Worm (Caenorhabditis elegans): Measurements from ENCODE around the gene F17H10.4.

DNA sequence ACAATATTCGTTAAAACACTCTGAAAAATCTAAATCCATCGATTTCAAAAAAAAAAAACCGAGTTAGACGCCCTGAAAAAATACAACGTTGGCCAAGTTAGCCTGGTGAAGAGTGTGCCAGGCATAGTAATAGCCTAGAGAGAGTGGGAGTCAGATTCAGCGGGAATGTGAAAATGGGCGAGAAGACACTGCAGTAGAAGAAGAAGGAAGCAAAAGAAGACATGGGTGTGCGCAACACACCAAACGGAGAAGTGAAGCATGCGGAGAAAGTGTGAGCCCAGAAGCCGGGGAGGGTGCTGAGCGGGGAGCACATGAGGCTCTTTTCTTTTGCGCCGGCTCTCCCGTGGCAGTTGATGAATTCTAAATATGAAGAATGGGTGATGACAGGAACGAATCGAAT lies 44.9 kb upstream of the F17H10.4 start:
- TF ChIP-seq nhr-80 (tag; optimal IDR thresholded peaks at IDR 0.05) (no peak), F49E8.2 (tag; optimal IDR thresholded peaks at IDR 0.05; ENCODE audit: insufficient read depth) (no peak), lin-35 (GFP tag; optimal IDR thresholded peaks at IDR 0.05) (no peak), tbp1 (GFP tag; optimal IDR thresholded peaks at IDR 0.05) (no peak), K12H6.12 (tag; optimal IDR thresholded peaks at IDR 0.05) (peak; percentile 13), ceh-91 (GFP tag; IDR thresholded peaks at IDR 0.05) (no peak), unc-62 (GFP tag; optimal IDR thresholded peaks at IDR 0.05) (no peak)
